Fruit fly (Drosophila melanogaster) whole organism, embryonic: ENCODE data around the gene lectin-28C.

Source experiments
- Adf1 ChIP-seq: fragments of 200-800 bp; sonication (Bioruptor generic); IDR thresholded peaks from 2 replicates; pipeline ENCODE4 v1.3.6; 2022; ENCODE audit warnings: missing biosample characterization, missing genetic modification characterization
- Bgb ChIP-seq: fragments of 200-800 bp; sonication (Bioruptor generic); IDR thresholded peaks from 2 replicates; pipeline ENCODE4 v1.3.6; 2022; ENCODE audit warnings: missing biosample characterization, missing genetic modification characterization; ENCODE audit not compliant: partially characterized antibody
- Blimp-1 ChIP-seq: fragments of 200-800 bp; sonication (Bioruptor generic); optimal IDR thresholded peaks from 3 replicates; lab custom pipeline; 2018; ENCODE audit warnings: missing biosample characterization, missing genetic modification characterization, mild to moderate bottlenecking, moderate library complexity, missing genetic modification reagents
- C15 ChIP-seq: fragments of 200-800 bp; sonication (Bioruptor generic); IDR thresholded peaks from 3 replicates; pipeline ENCODE4 v1.3.6; 2022; ENCODE audit warnings: missing biosample characterization, missing genetic modification characterization
- CG10321 ChIP-seq: fragments of 200-800 bp; sonication (Bioruptor generic); IDR thresholded peaks from 2 replicates; pipeline ENCODE4 v1.3.6; 2022; ENCODE audit warnings: missing biosample characterization, missing genetic modification characterization
- CG10431 ChIP-seq: fragments of 200-800 bp; sonication (Bioruptor generic); optimal IDR thresholded peaks from 3 replicates; lab custom pipeline; 2018; ENCODE audit warnings: missing biosample characterization, mild to moderate bottlenecking, missing genetic modification characterization
- CG10959 ChIP-seq: fragments of 200-800 bp; sonication (Bioruptor generic); IDR thresholded peaks from 2 replicates; pipeline ENCODE4 v1.3.6; 2022; ENCODE audit warnings: missing biosample characterization, missing genetic modification characterization
- CG12155 ChIP-seq: fragments of 200-800 bp; sonication (Bioruptor generic); optimal IDR thresholded peaks from 3 replicates; lab custom pipeline; 2016; ENCODE audit warnings: missing biosample characterization, missing genetic modification characterization
- CG13424 ChIP-seq: fragments of 200-800 bp; sonication (Bioruptor generic); optimal IDR thresholded peaks from 2 replicates; lab custom pipeline; 2019; ENCODE audit warnings: missing biosample characterization, mild to moderate bottlenecking, missing genetic modification characterization, moderate library complexity
- CG14014 ChIP-seq: fragments of 200-800 bp; sonication (Bioruptor generic); IDR thresholded peaks from 2 replicates; pipeline ENCODE4 v1.3.6; 2022; ENCODE audit warnings: missing biosample characterization, missing genetic modification characterization
- CG14860 ChIP-seq: fragments of 200-800 bp; sonication (Bioruptor generic); IDR thresholded peaks from 3 replicates; pipeline ENCODE4 v1.3.6; 2022; ENCODE audit warnings: missing biosample characterization, missing genetic modification characterization; ENCODE audit not compliant: partially characterized antibody
- CG15073 ChIP-seq: fragments of 200-800 bp; sonication (Bioruptor generic); optimal IDR thresholded peaks from 2 replicates; lab custom pipeline; 2016; ENCODE audit warnings: missing biosample characterization, missing genetic modification characterization
- CG17612 ChIP-seq: fragments of 200-800 bp; sonication (Bioruptor generic); IDR thresholded peaks from 2 replicates; pipeline ENCODE4 v1.3.6; 2022; ENCODE audit warnings: missing biosample characterization, missing genetic modification characterization
- CG18476 ChIP-seq: fragments of 200-800 bp; sonication (Bioruptor generic); optimal IDR thresholded peaks from 2 replicates; lab custom pipeline; 2016; ENCODE audit warnings: missing biosample characterization, mild to moderate bottlenecking, missing genetic modification characterization
- CG2199 ChIP-seq: fragments of 200-800 bp; sonication (Bioruptor generic); IDR thresholded peaks from 3 replicates; pipeline ENCODE4 v1.3.6; 2022; ENCODE audit warnings: missing biosample characterization, missing genetic modification characterization
- CG3995 ChIP-seq: fragments of 200-800 bp; sonication (Bioruptor generic); optimal IDR thresholded peaks from 3 replicates; lab custom pipeline; 2016; ENCODE audit warnings: missing biosample characterization, missing genetic modification characterization
- CG4730 ChIP-seq: fragments of 200-800 bp; sonication (Bioruptor generic); IDR thresholded peaks from 2 replicates; pipeline ENCODE4 v1.3.6; 2022; ENCODE audit warnings: missing biosample characterization, missing genetic modification characterization
- CG8290 ChIP-seq, 3 experiments: fragments of 200-800 bp; sonication (Bioruptor generic); optimal IDR thresholded peaks; 2 replicates each; lab custom pipeline; 2016 to 2019; ENCODE audit warnings: missing biosample characterization in 3 of 3, missing genetic modification characterization in 3 of 3, mild to moderate bottlenecking in 2 of 3, moderate library complexity in 1 of 3
- CoRest ChIP-seq: fragments of 200-800 bp; sonication (Bioruptor generic); optimal IDR thresholded peaks from 3 replicates; lab custom pipeline; 2018; ENCODE audit warnings: missing biosample characterization, mild to moderate bottlenecking, missing genetic modification characterization, moderate library complexity
- Doc3 ChIP-seq: fragments of 200-800 bp; sonication (Bioruptor generic); IDR thresholded peaks from 3 replicates; pipeline ENCODE4 v1.3.6; 2022; ENCODE audit warnings: missing biosample characterization, missing genetic modification characterization; ENCODE audit not compliant: partially characterized antibody
- Hand ChIP-seq: fragments of 200-800 bp; sonication (Bioruptor generic); optimal IDR thresholded peaks from 2 replicates; lab custom pipeline; 2017; ENCODE audit warnings: mild to moderate bottlenecking, missing biosample characterization, missing genetic modification reagents, missing genetic modification characterization
- Hr78 ChIP-seq, 2 experiments: fragments of 200-800 bp in 1 of 2; fragments of >200 bp in 1 of 2; sonication (Bioruptor generic) in 1 of 2; optimal IDR thresholded peaks; 2 replicates each; lab custom pipeline; 2017 to 2019; ENCODE audit warnings: missing biosample characterization in 2 of 2, missing genetic modification characterization in 2 of 2, mild to moderate bottlenecking in 1 of 2, moderate library complexity in 1 of 2
- Lim3 ChIP-seq: fragments of 200-800 bp; sonication (Bioruptor generic); IDR thresholded peaks from 2 replicates; pipeline ENCODE4 v1.3.6; 2022; ENCODE audit warnings: missing biosample characterization, missing genetic modification characterization
- Mes4 ChIP-seq: fragments of 200-800 bp; sonication (Bioruptor generic); optimal IDR thresholded peaks from 2 replicates; lab custom pipeline; 2016; ENCODE audit warnings: missing biosample characterization, missing genetic modification characterization
- Neu2 ChIP-seq: fragments of 200-800 bp; sonication (Bioruptor generic); optimal IDR thresholded peaks from 3 replicates; lab custom pipeline; 2016; ENCODE audit warnings: missing biosample characterization, missing genetic modification characterization, borderline replicate concordance
- Rx ChIP-seq: fragments of 200-800 bp; sonication (Bioruptor generic); IDR thresholded peaks from 2 replicates; pipeline ENCODE4 v1.3.6; 2022; ENCODE audit warnings: missing biosample characterization, missing genetic modification characterization
- Sox102F ChIP-seq: fragments of 200-800 bp; sonication (Bioruptor generic); optimal IDR thresholded peaks from 2 replicates; lab custom pipeline; 2018; ENCODE audit warnings: missing biosample characterization, mild to moderate bottlenecking, missing genetic modification characterization, moderate library complexity
- Vsx1 ChIP-seq: fragments of 200-800 bp; sonication (Bioruptor generic); optimal IDR thresholded peaks from 2 replicates; lab custom pipeline; 2017; ENCODE audit warnings: missing biosample characterization, mild to moderate bottlenecking, missing genetic modification characterization, missing genetic modification reagents
- bcd ChIP-seq: fragments of 200-800 bp; sonication (Bioruptor generic); optimal IDR thresholded peaks from 2 replicates; lab custom pipeline; 2017; ENCODE audit warnings: missing biosample characterization, mild to moderate bottlenecking, missing genetic modification characterization
- bigmax ChIP-seq: fragments of 200-800 bp; sonication (Bioruptor generic); optimal IDR thresholded peaks from 2 replicates; lab custom pipeline; 2018; ENCODE audit warnings: missing biosample characterization, mild to moderate bottlenecking, missing genetic modification characterization
- cad ChIP-seq: fragments of >200 bp; optimal IDR thresholded peaks from 2 replicates; lab custom pipeline; 2017; ENCODE audit warnings: missing biosample characterization, missing genetic modification characterization
- crc ChIP-seq: fragments of 200-800 bp; sonication (Bioruptor generic); optimal IDR thresholded peaks from 2 replicates; lab custom pipeline; 2016; ENCODE audit warnings: missing biosample characterization, missing genetic modification characterization
- emc ChIP-seq: fragments of 200-800 bp; sonication (Bioruptor generic); optimal IDR thresholded peaks from 2 replicates; lab custom pipeline; 2016; ENCODE audit warnings: missing biosample characterization, missing genetic modification characterization
- fu2 ChIP-seq: fragments of 200-800 bp; sonication (Bioruptor generic); optimal IDR thresholded peaks from 2 replicates; lab custom pipeline; 2016; ENCODE audit warnings: missing biosample characterization, missing genetic modification characterization
- gem ChIP-seq: fragments of 200-800 bp; sonication (Bioruptor generic); optimal IDR thresholded peaks from 2 replicates; lab custom pipeline; 2019; ENCODE audit warnings: missing biosample characterization, mild to moderate bottlenecking, missing genetic modification characterization, moderate library complexity
- ham ChIP-seq: fragments of 200-800 bp; sonication (Bioruptor generic); IDR thresholded peaks from 2 replicates; pipeline ENCODE4 v1.3.6; 2022; ENCODE audit warnings: missing biosample characterization, missing genetic modification characterization
- ind ChIP-seq: fragments of 200-800 bp; sonication (Bioruptor generic); optimal IDR thresholded peaks from 3 replicates; lab custom pipeline; 2016; ENCODE audit warnings: missing biosample characterization, missing genetic modification characterization
- kni ChIP-seq: fragments of 200-800 bp; sonication (Bioruptor generic); optimal IDR thresholded peaks from 3 replicates; lab custom pipeline; 2017; ENCODE audit warnings: mild to moderate bottlenecking, missing biosample characterization, missing genetic modification reagents, missing genetic modification characterization
- mirr ChIP-seq: fragments of 200-800 bp; sonication (Bioruptor generic); optimal IDR thresholded peaks from 3 replicates; lab custom pipeline; 2018; ENCODE audit warnings: missing biosample characterization, mild to moderate bottlenecking, missing genetic modification characterization
- nau ChIP-seq: fragments of 200-800 bp; sonication (Bioruptor generic); optimal IDR thresholded peaks from 3 replicates; lab custom pipeline; 2017; ENCODE audit warnings: missing biosample characterization, mild to moderate bottlenecking, missing genetic modification characterization, missing genetic modification reagents
- org-1 ChIP-seq: fragments of 200-800 bp; sonication (Bioruptor generic); optimal IDR thresholded peaks from 2 replicates; lab custom pipeline; 2017; ENCODE audit warnings: missing biosample characterization, missing genetic modification characterization
- otp ChIP-seq: fragments of 200-800 bp; sonication (Bioruptor generic); IDR thresholded peaks from 3 replicates; pipeline ENCODE4, ENCODE4 v1.3.6; 2022; ENCODE audit warnings: missing biosample characterization, missing genetic modification characterization
- ranshi ChIP-seq: fragments of 200-800 bp; sonication (Bioruptor generic); IDR thresholded peaks from 2 replicates; pipeline ENCODE4 v1.3.6; 2022; ENCODE audit warnings: missing biosample characterization, missing genetic modification characterization
- repo ChIP-seq: fragments of 200-800 bp; sonication (Bioruptor generic); optimal IDR thresholded peaks from 2 replicates; lab custom pipeline; 2016; ENCODE audit warnings: missing biosample characterization, missing genetic modification characterization
- seq ChIP-seq: fragments of 200-800 bp; sonication (Bioruptor generic); IDR thresholded peaks from 2 replicates; pipeline ENCODE4 v1.3.6; 2022; ENCODE audit warnings: missing biosample characterization, missing genetic modification characterization
- so ChIP-seq: fragments of 200-800 bp; sonication (Bioruptor generic); IDR thresholded peaks from 3 replicates; pipeline ENCODE4 v1.3.6; 2022; ENCODE audit warnings: missing biosample characterization, missing genetic modification characterization
- ssp ChIP-seq: fragments of 200-800 bp; sonication (Bioruptor generic); IDR thresholded peaks from 2 replicates; pipeline ENCODE4 v1.3.6; 2022; ENCODE audit warnings: missing biosample characterization, missing genetic modification characterization
- trh ChIP-seq: fragments of 200-800 bp; sonication (Bioruptor generic); optimal IDR thresholded peaks from 2 replicates; lab custom pipeline; 2016; ENCODE audit warnings: missing biosample characterization, missing genetic modification characterization
- usp ChIP-seq: fragments of >200 bp; optimal IDR thresholded peaks from 2 replicates; lab custom pipeline; 2017; ENCODE audit warnings: missing biosample characterization, missing genetic modification characterization
- zen2 ChIP-seq: fragments of 200-800 bp; sonication (Bioruptor generic); IDR thresholded peaks from 3 replicates; pipeline ENCODE4 v1.3.6; 2022; ENCODE audit warnings: missing biosample characterization, missing genetic modification characterization; ENCODE audit not compliant: partially characterized antibody

The lectin-28C gene

dm6 chr2L:7821279-7821848 lies 35.5 kb upstream of the lectin-28C start (continued):
- TF ChIP-seq Rx (GFP tag; lab: Robert Waterston, UW) (no peak), Doc3 (GFP tag; lab: Robert Waterston, UW) (peak; percentile 77), org-1 (no peak), CG17612 (no peak), Vsx1 (no peak), bigmax (peak; percentile 9), nau (GFP tag; lab: Kevin White, UChicago) (no peak), CG2199 (GFP tag; lab: Robert Waterston, UW) (0 out of 3 replicates have a peak, but pooled peaks have one; percentile 14), Adf1 (GFP tag; lab: Robert Waterston, UW) (peak; percentile 20; the same call in 1 of the 2 replicates), CoRest (peak; percentile 60), CG10431 (GFP tag; lab: Kevin White, UChicago) (no peak), CG13424 (tag; lab: Kevin White, UChicago) (peak; percentile 58), mirr (GFP tag; lab: Kevin White, UChicago) (peak; percentile 33), CG15073 (GFP tag; lab: Kevin White, UChicago) (no peak), ham (GFP tag; lab: Robert Waterston, UW) (no peak), CG14014 (GFP tag; lab: Robert Waterston, UW) (0 out of 2 replicates have a peak, but pooled peaks have one; percentile 55), CG8290 (GFP tag; optimal IDR thresholded peaks at IDR 0.05; lab: Kevin White, UChicago) (peak; percentile 8), CG8290 (tag; optimal IDR thresholded peaks at IDR 0.05; lab: Kevin White, UChicago) (no peak), kni (GFP tag; lab: Kevin White, UChicago) (no peak), CG18476 (GFP tag; lab: Kevin White, UChicago) (peak; percentile 15), seq (peak; percentile 62), Sox102F (GFP tag; lab: Kevin White, UChicago) (no peak), so (GFP tag; lab: Robert Waterston, UW) (no peak), Neu2 (GFP tag; lab: Kevin White, UChicago) (no peak), trh (GFP tag; lab: Kevin White, UChicago) (no peak), emc (GFP tag; lab: Kevin White, UChicago) (no peak), CG3995 (GFP tag; lab: Kevin White, UChicago) (peak; percentile 97), ranshi (0 out of 2 replicates have a peak, but pooled peaks have one; percentile 9), cad (no peak), CG10321 (GFP tag; lab: Robert Waterston, UW) (no peak), otp (GFP tag; lab: Robert Waterston, UW) (0 out of 3 replicates have a peak, but pooled peaks have one; percentile 15), crc (GFP tag; lab: Kevin White, UChicago) (no peak), bcd (GFP tag; lab: Kevin White, UChicago) (peak; percentile 54), Lim3 (no peak), C15 (GFP tag; lab: Robert Waterston, UW) (no peak), Mes4 (GFP tag; lab: Kevin White, UChicago) (peak; percentile 44), CG12155 (GFP tag; lab: Kevin White, UChicago) (peak; percentile 29), CG14860 (peak; percentile 63), Hand (peak; percentile 2), repo (GFP tag; lab: Kevin White, UChicago) (peak; percentile 71), CG4730 (no peak), zen2 (GFP tag; lab: Robert Waterston, UW) (peak; percentile 84), CG10959 (GFP tag; lab: Robert Waterston, UW) (no peak; the same call in 1 of the 2 replicates), Hr78 (GFP tag; optimal IDR thresholded peaks at IDR 0.05; lab: Kevin White, UChicago) (no peak), ssp (GFP tag; lab: Robert Waterston, UW) (peak; percentile 61), gem (tag; lab: Kevin White, UChicago) (peak; percentile 59), ind (GFP tag; lab: Kevin White, UChicago) (peak; percentile 51), fu2 (peak; percentile 37), Bgb (GFP tag; lab: Robert Waterston, UW) (peak; percentile 88), usp (GFP tag; lab: Kevin White, UChicago) (no peak), Blimp-1 (GFP tag; lab: Kevin White, UChicago) (no peak)
